Fruit fly (Drosophila melanogaster): ENCODE data around the gene CG4766.

DNA sequence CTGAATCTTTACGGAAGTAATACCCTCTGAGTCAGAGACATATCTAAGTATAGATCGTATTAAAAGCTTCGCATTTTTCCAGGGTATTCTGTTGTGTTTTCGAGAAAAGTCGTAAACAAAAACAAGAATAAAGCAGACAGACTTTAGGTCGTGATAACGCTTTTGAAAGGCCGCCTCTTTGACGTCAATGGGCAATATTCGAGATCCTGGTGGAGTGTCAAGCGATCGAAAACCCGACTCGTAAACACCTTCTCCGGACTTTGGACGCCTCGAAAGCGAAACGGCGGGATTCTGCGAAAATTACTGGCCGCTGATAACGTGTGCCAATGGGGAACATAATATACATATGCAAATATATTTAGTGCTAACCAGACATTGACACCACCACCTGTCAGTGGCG is 13.2 kb downstream of the CG4766 start:
- no peak for TF ChIP-seq CG14050 (GFP tag; IDR thresholded peaks at IDR 0.05)
- no peak for TF ChIP-seq H2.0 (GFP tag; IDR thresholded peaks at IDR 0.05)
- no peak for TF ChIP-seq ranshi (GFP tag; IDR thresholded peaks at IDR 0.05)
- TF ChIP-seq CG12391 (tag; optimal IDR thresholded peaks at IDR 0.05): no peak
- no peak for TF ChIP-seq ERR (GFP tag; optimal IDR thresholded peaks at IDR 0.05)
- no peak for TF ChIP-seq vfl (GFP tag; optimal IDR thresholded peaks at IDR 0.05)
- TF ChIP-seq CG8089 (GFP tag; optimal IDR thresholded peaks at IDR 0.05): no peak

Measured in whole organism, embryonic.